Worm (Caenorhabditis elegans): ENCODE results near the gene pho-4.
A peak's percentile ranks its signal among the peaks of the same experiment; 100 is the strongest.

pho-4 gene

ce11 chrII:5200987-5201582 lies 37.2 kb downstream of the pho-4 start (continued):
- TF ChIP-seq nhr-20 (tag; optimal IDR thresholded peaks at IDR 0.05), result peak; percentile 39
- no peak for TF ChIP-seq sox-4 (tag; optimal IDR thresholded peaks at IDR 0.05)
- TF ChIP-seq ama-1 (optimal IDR thresholded peaks at IDR 0.05), result no peak
- TF ChIP-seq unc-98 (GFP tag; IDR thresholded peaks at IDR 0.05), result no peak
- no peak for TF ChIP-seq nhr-12 (tag; optimal IDR thresholded peaks at IDR 0.05)
- TF ChIP-seq lsy-2 (tag; optimal IDR thresholded peaks at IDR 0.05), result peak; percentile 22 to 65
- no peak for TF ChIP-seq ztf-11 (tag; optimal IDR thresholded peaks at IDR 0.05)
- no peak for TF ChIP-seq nhr-28 (tag; optimal IDR thresholded peaks at IDR 0.05)
- TF ChIP-seq skn-1 (tag; optimal IDR thresholded peaks at IDR 0.05), result peak; percentile 26
- no peak for TF ChIP-seq zag-1 (tag; optimal IDR thresholded peaks at IDR 0.05)
- no peak for TF ChIP-seq hlh-4 (tag; optimal IDR thresholded peaks at IDR 0.05)
- TF ChIP-seq mdl-1 (tag; optimal IDR thresholded peaks at IDR 0.05), result no peak
- peak in 1 of 3 experiments; percentile 20 for TF ChIP-seq ceh-82 (tag; optimal IDR thresholded peaks at IDR 0.05)
- TF ChIP-seq unc-62 (GFP tag; optimal IDR thresholded peaks at IDR 0.05), result no peak
- TF ChIP-seq aly-2 (tag; optimal IDR thresholded peaks at IDR 0.05), result no peak
- TF ChIP-seq ceh-90 (tag; optimal IDR thresholded peaks at IDR 0.05), result no peak
- peak; percentile 46 for TF ChIP-seq tbx-2 (tag; optimal IDR thresholded peaks at IDR 0.05)
- no peak for TF ChIP-seq nhr-90 (tag; optimal IDR thresholded peaks at IDR 0.05; ENCODE audit: poor library complexity)
- TF ChIP-seq lin-15B (tag; optimal IDR thresholded peaks at IDR 0.05), result no peak
- no peak for TF ChIP-seq nhr-11 (tag; optimal IDR thresholded peaks at IDR 0.05)
- TF ChIP-seq ceh-88 (GFP tag; IDR thresholded peaks at IDR 0.05), result no peak
- no peak for TF ChIP-seq ceh-8 (GFP tag; optimal IDR thresholded peaks at IDR 0.05)
- no peak for TF ChIP-seq ces-1 (GFP tag; optimal IDR thresholded peaks at IDR 0.05)
- TF ChIP-seq rnt-1 (tag; optimal IDR thresholded peaks at IDR 0.05), result peak; percentile 48
- peak; percentile 85 for TF ChIP-seq lin-14 (GFP tag; optimal IDR thresholded peaks at IDR 0.05)
- TF ChIP-seq xbp-1 (tag; optimal IDR thresholded peaks at IDR 0.05), result no peak
- peak; percentile 87 for TF ChIP-seq blmp-1 (tag; optimal IDR thresholded peaks at IDR 0.05)
- peak in 2 of 3 experiments; percentile 11 to 23 for TF ChIP-seq dpl-1 (GFP tag; optimal IDR thresholded peaks at IDR 0.05)
- no peak for TF ChIP-seq hpl-2 (GFP tag; optimal IDR thresholded peaks at IDR 0.05)
- TF ChIP-seq efl-3 (GFP tag; optimal IDR thresholded peaks at IDR 0.05), result no peak
- no peak for TF ChIP-seq ceh-63 (GFP tag; optimal IDR thresholded peaks at IDR 0.05)
- no peak for TF ChIP-seq lin-13 (GFP tag; optimal IDR thresholded peaks at IDR 0.05)

ce11 chrII:5200205-5200604 lies 38.1 kb downstream of the pho-4 start:
- TF ChIP-seq snpc-4 (tag; optimal IDR thresholded peaks at IDR 0.05) (peak; percentile 96), efl-1 (optimal IDR thresholded peaks at IDR 0.05) (peak in 1 of 2 experiments; percentile 25), efl-1 (GFP tag; optimal IDR thresholded peaks at IDR 0.05 in 1 of 2) (peak in 1 of 2 experiments; percentile 14), swsn-7 (tag; optimal IDR thresholded peaks at IDR 0.05) (peak; percentile 12), rnt-1 (tag; optimal IDR thresholded peaks at IDR 0.05) (peak; percentile 39), nhr-19 (GFP tag; conservative IDR thresholded peaks at IDR 0.05) (peak; percentile 62), nhr-85 (tag) (peak; percentile 27), nhr-71 (tag; optimal IDR thresholded peaks at IDR 0.05) (peak; percentile 44)

DNA sequence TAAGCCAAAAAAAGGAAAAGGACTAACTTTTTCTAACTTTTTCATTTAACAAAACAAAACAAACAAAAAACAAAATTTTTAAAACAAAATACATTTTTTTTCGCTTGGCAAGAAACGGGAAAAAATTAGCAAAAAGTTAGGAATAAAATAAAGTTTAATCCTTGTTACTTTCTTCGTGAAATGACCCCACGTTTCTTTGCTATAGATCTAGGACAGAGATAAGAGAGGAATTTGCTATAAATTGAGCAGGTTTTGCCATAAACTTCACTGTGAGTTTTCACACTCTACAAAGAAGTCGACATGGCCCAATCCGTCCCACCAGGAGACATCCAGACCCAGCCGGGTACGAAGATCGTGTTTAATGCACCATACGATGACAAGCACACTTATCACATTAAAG lies 38.8 kb downstream of the pho-4 start, which contains the start of gene msp-50:
msp-50 (plus strand) TSS at position 301 of the 400 bp plus-strand sequence.
- no peak for TF ChIP-seq dsc-1 (tag; optimal IDR thresholded peaks at IDR 0.05)
- TF ChIP-seq aha-1 (tag; optimal IDR thresholded peaks at IDR 0.05), result no peak
- no peak for TF ChIP-seq efl-3 (GFP tag; optimal IDR thresholded peaks at IDR 0.05)
- TF ChIP-seq xbp-1 (tag; optimal IDR thresholded peaks at IDR 0.05), result no peak
- TF ChIP-seq swsn-7 (tag; optimal IDR thresholded peaks at IDR 0.05), result no peak
- TF ChIP-seq zip-4 (GFP tag; optimal IDR thresholded peaks at IDR 0.05), result no peak
- TF ChIP-seq lsy-2 (tag; optimal IDR thresholded peaks at IDR 0.05), result no peak
- no peak for TF ChIP-seq ceh-88 (GFP tag; IDR thresholded peaks at IDR 0.05)
- TF ChIP-seq nhr-85 (tag), result no peak
- no peak for TF ChIP-seq fkh-8 (tag; optimal IDR thresholded peaks at IDR 0.05)
- TF ChIP-seq lin-39 (tag; optimal IDR thresholded peaks at IDR 0.05), result no peak
